Worm (Caenorhabditis elegans) whole organism, late embryonic: ENCODE data around the gene ent-1.

Source experiments
- elt-2 ChIP-seq: sonication (generic microtip); optimal IDR thresholded peaks from 2 replicates; lab custom pipeline; 2016; ENCODE audit warnings: missing genetic modification reagents, missing genetic modification characterization, missing compliant biosample characterization
- nfya-1 ChIP-seq: sonication (generic microtip); optimal IDR thresholded peaks from 2 replicates; lab custom pipeline; 2017; ENCODE audit warnings: missing genetic modification characterization, mild to moderate bottlenecking, missing compliant biosample characterization, antibody characterized with exemption, moderate library complexity
- rnt-1 ChIP-seq: sonication (generic microtip); optimal IDR thresholded peaks from 2 replicates; lab custom pipeline; 2016; ENCODE audit warnings: missing genetic modification characterization, missing compliant biosample characterization
- tbx-2 ChIP-seq: sonication (generic microtip); optimal IDR thresholded peaks from 2 replicates; lab custom pipeline; 2016; ENCODE audit warnings: missing genetic modification characterization, missing compliant biosample characterization

ce11 chrIV:11625482-11625881 lies 29.8 kb downstream of the ent-1 start, which contains the start of gene lys-5:
- no peak for TF ChIP-seq rnt-1
- no peak for TF ChIP-seq elt-2
- TF ChIP-seq nfya-1 (tag; lab: Kevin White, UChicago): no peak
- no peak for TF ChIP-seq tbx-2
